Fruit fly (Drosophila melanogaster): ENCODE data around the gene Scsalpha1.

The Scsalpha1 gene

dm6 chr3L:3818566-3819325, 4.7 kb downstream of the Scsalpha1 start, which contains the start of gene enc (continued):
- TF ChIP-seq Hr78 (GFP tag; optimal IDR thresholded peaks at IDR 0.05) (no peak), CG1832 (GFP tag; optimal IDR thresholded peaks at IDR 0.05) (no peak), onecut (GFP tag; IDR thresholded peaks at IDR 0.05) (peak; percentile 27; the same call in 1 of the 2 replicates), CG32767 (GFP tag; IDR thresholded peaks at IDR 0.05) (no peak), CG7556 (GFP tag; optimal IDR thresholded peaks at IDR 0.05) (no peak), CG30020 (tag; optimal IDR thresholded peaks at IDR 0.05) (peak; percentile 47), Trl (optimal IDR thresholded peaks at IDR 0.05) (no peak), Trl (GFP tag; optimal IDR thresholded peaks at IDR 0.05) (no peak), cg (GFP tag; optimal IDR thresholded peaks at IDR 0.05) (peak; percentile 86), CoRest (tag; optimal IDR thresholded peaks at IDR 0.05) (peak; percentile 7), gsb (GFP tag; IDR thresholded peaks at IDR 0.05) (no peak), GATAe (GFP tag; conservative IDR thresholded peaks at IDR 0.05) (no peak), twi (tag; optimal IDR thresholded peaks at IDR 0.05) (no peak), CG12769 (tag; optimal IDR thresholded peaks at IDR 0.05) (no peak), CG18262 (tag; optimal IDR thresholded peaks at IDR 0.05) (no peak), MBD-R2 (GFP tag; IDR thresholded peaks at IDR 0.05) (peak; percentile 75), CG10147 (GFP tag; optimal IDR thresholded peaks at IDR 0.05) (peak; percentile 23), gcm2 (GFP tag; optimal IDR thresholded peaks at IDR 0.05) (no peak), HLHmδ (GFP tag; optimal IDR thresholded peaks at IDR 0.05) (no peak), ase (GFP tag; IDR thresholded peaks at IDR 0.05) (no peak), crc (GFP tag; optimal IDR thresholded peaks at IDR 0.05) (no peak), crol (GFP tag; IDR thresholded peaks at IDR 0.05) (no peak), HLH54F (GFP tag; optimal IDR thresholded peaks at IDR 0.05) (no peak), ken (GFP tag; IDR thresholded peaks at IDR 0.05) (no peak), NFAT (GFP tag; IDR thresholded peaks at IDR 0.05) (no peak), CG16779 (GFP tag; IDR thresholded peaks at IDR 0.05) (no peak), tx (GFP tag; optimal IDR thresholded peaks at IDR 0.05) (no peak), ATbp (GFP tag; optimal IDR thresholded peaks at IDR 0.05) (no peak), Optix (GFP tag; IDR thresholded peaks at IDR 0.05) (no peak), lab (GFP tag; optimal IDR thresholded peaks at IDR 0.05) (no peak), tna (GFP tag; IDR thresholded peaks at IDR 0.05; ENCODE audit: partially characterized antibody) (peak; percentile 95), sob (GFP tag; IDR thresholded peaks at IDR 0.05) (no peak), Opbp (GFP tag; IDR thresholded peaks at IDR 0.05; ENCODE audit: partially characterized antibody) (peak; percentile 97), CG14014 (GFP tag; IDR thresholded peaks at IDR 0.05) (peak; percentile 18; the same call in 1 of the 2 replicates), usp (GFP tag; optimal IDR thresholded peaks at IDR 0.05) (no peak), ham (GFP tag; IDR thresholded peaks at IDR 0.05) (no peak), CG8359 (GFP tag; optimal IDR thresholded peaks at IDR 0.05; ENCODE audit: borderline replicate concordance) (no peak), sqz (GFP tag; optimal IDR thresholded peaks at IDR 0.05) (no peak), nom (GFP tag; optimal IDR thresholded peaks at IDR 0.05) (no peak), trh (GFP tag; optimal IDR thresholded peaks at IDR 0.05) (no peak), CG8281 (tag; optimal IDR thresholded peaks at IDR 0.05) (no peak), vnd (GFP tag; IDR thresholded peaks at IDR 0.05; ENCODE audit: partially characterized antibody) (peak; percentile 97), zen (tag; optimal IDR thresholded peaks at IDR 0.05) (no peak), sr (GFP tag; IDR thresholded peaks at IDR 0.05) (no peak), B-H1 (GFP tag; IDR thresholded peaks at IDR 0.05) (no peak), so (GFP tag; IDR thresholded peaks at IDR 0.05) (no peak), schlank (tag; optimal IDR thresholded peaks at IDR 0.05) (no peak), PHDP (tag; optimal IDR thresholded peaks at IDR 0.05) (no peak), CG3163 (GFP tag; optimal IDR thresholded peaks at IDR 0.05) (no peak), dimm (GFP tag; IDR thresholded peaks at IDR 0.05) (no peak)

Measured in whole organism, embryonic.